Worm (Caenorhabditis elegans): Measurements from ENCODE around the gene ncx-7.

ncx-7 gene

DNA sequence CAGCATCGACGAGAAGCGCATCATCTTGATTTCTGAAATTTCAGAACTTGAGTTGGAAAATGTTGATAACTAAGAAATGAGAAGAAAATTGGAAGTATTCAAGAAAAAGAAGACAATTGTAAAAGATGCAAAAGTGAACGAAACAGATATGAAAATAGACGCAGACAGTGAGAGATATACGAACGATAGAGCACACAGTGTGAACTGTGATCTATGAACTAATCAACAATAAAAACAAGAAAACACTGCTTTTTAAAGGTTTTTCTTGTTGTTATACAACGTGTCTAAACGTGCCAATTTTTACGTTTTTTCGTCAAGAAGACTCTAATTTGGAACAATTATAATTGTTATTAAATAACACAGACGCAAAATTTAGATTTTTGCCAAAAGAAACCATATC, 32.8 kb upstream of the ncx-7 start, which contains the start of gene ech-6:
Gene ech-6, minus strand, starts transcription at position 32 of the 400 bp plus-strand sequence.
- TF ChIP-seq med-1 (GFP tag; optimal IDR thresholded peaks at IDR 0.05; ENCODE audit: insufficient read depth) (no peak), cog-1 (tag; optimal IDR thresholded peaks at IDR 0.05) (no peak), T22C8.4 (GFP tag; IDR thresholded peaks at IDR 0.05) (no peak), ref-1 (GFP tag; conservative IDR thresholded peaks at IDR 0.05) (no peak), klf-2 (GFP tag; conservative IDR thresholded peaks at IDR 0.05) (no peak), ztf-23 (GFP tag; IDR thresholded peaks at IDR 0.05) (no peak), tab-1 (GFP tag; IDR thresholded peaks at IDR 0.05) (no peak), flt-1 (GFP tag; IDR thresholded peaks at IDR 0.05) (no peak), ztf-29 (GFP tag; IDR thresholded peaks at IDR 0.05) (no peak)

DNA sequence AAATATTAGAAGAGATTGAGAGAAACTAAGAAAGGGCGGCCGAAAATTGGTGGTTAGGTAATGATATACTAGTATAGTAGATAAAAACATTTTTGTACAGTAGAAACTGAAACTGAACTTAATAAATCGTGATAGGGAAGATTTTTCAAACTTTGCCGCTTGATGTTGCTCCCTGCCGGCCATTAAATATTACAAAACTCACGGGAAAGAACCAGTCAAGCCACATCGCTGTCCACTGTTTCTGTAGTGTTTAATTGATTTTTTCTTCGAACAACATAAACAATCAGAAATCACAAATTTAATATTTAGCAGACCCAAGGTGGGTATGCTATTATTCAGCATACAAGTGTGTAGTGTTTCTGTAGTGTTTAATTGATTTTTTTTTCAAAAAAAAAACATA, 31.0 kb upstream of the ncx-7 start, which contains the start of gene T05G5.5:
Gene T05G5.5, minus strand, starts transcription at position 359 of the 400 bp plus-strand sequence.
- no peak for TF ChIP-seq T22C8.4 (GFP tag; IDR thresholded peaks at IDR 0.05)
- TF ChIP-seq cog-1 (tag; optimal IDR thresholded peaks at IDR 0.05) = no peak
- TF ChIP-seq klf-2 (GFP tag; conservative IDR thresholded peaks at IDR 0.05) = no peak
- no peak for TF ChIP-seq tab-1 (GFP tag; IDR thresholded peaks at IDR 0.05)
- TF ChIP-seq ztf-29 (GFP tag; IDR thresholded peaks at IDR 0.05) = no peak
- no peak for TF ChIP-seq ztf-23 (GFP tag; IDR thresholded peaks at IDR 0.05)
- TF ChIP-seq med-1 (GFP tag; optimal IDR thresholded peaks at IDR 0.05; ENCODE audit: insufficient read depth) = no peak
- no peak for TF ChIP-seq ref-1 (GFP tag; conservative IDR thresholded peaks at IDR 0.05)
- no peak for TF ChIP-seq flt-1 (GFP tag; IDR thresholded peaks at IDR 0.05)

DNA sequence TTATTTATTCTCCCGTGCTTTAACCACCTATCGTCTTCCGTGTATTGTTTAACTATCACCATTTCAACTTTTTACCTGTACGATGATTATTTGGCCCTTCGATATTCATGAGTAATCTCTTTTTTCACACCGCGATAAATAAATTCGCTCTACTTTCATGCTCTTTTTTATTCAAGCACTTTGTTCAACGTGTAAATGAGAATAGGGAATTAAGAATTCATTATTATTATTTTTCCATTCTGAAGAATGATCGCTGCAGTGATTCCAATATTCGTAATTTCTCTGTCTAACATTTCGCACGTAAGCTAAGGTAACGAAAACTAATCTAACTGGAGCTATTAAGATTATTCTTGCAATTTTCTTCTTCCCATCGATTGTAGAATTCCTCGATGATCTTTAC, 28.6 kb upstream of the ncx-7 start, which contains the start of gene T05G5.4:
Gene T05G5.4, plus strand, starts transcription at position 241 of the 400 bp plus-strand sequence.
- TF ChIP-seq T22C8.4 (GFP tag; IDR thresholded peaks at IDR 0.05) (no peak), med-1 (GFP tag; optimal IDR thresholded peaks at IDR 0.05; ENCODE audit: insufficient read depth) (no peak), flt-1 (GFP tag; IDR thresholded peaks at IDR 0.05) (no peak), ztf-29 (GFP tag; IDR thresholded peaks at IDR 0.05) (no peak), klf-2 (GFP tag; conservative IDR thresholded peaks at IDR 0.05) (no peak), ztf-23 (GFP tag; IDR thresholded peaks at IDR 0.05) (no peak), cog-1 (tag; optimal IDR thresholded peaks at IDR 0.05) (no peak), ref-1 (GFP tag; conservative IDR thresholded peaks at IDR 0.05) (no peak), tab-1 (GFP tag; IDR thresholded peaks at IDR 0.05) (no peak)

DNA sequence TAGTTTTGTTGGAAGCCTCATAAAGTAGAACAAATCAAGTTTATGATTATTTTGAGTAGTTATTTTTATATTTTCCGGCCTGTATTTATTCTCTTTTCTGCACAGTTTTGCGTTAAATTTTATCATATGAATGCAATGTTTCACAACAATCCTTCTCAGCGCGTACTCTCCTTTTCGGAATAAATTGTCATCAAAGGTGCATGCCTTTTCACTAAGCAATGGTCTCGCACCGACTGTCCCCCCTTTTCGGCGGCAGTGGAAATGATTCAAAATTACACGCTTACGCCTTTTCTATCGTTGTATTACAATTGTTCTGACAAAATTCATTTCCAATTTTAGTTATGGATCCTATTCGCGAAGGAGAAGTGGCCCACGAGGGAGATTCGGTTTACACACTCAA, 27.0 kb upstream of the ncx-7 start, which contains the start of the genes iff-1 and cdk-1:
Gene iff-1, minus strand, starts transcription at position 61 of the 400 bp plus-strand sequence.
Gene cdk-1, plus strand, starts transcription at position 340 of the 400 bp plus-strand sequence.
- TF ChIP-seq ztf-29 (GFP tag; IDR thresholded peaks at IDR 0.05) (no peak), tab-1 (GFP tag; IDR thresholded peaks at IDR 0.05) (no peak), ztf-23 (GFP tag; IDR thresholded peaks at IDR 0.05) (no peak), klf-2 (GFP tag; conservative IDR thresholded peaks at IDR 0.05) (no peak), flt-1 (GFP tag; IDR thresholded peaks at IDR 0.05) (0 out of 2 replicates have a peak, but pooled peaks have one; percentile 25), cog-1 (tag; optimal IDR thresholded peaks at IDR 0.05) (no peak), med-1 (GFP tag; optimal IDR thresholded peaks at IDR 0.05; ENCODE audit: insufficient read depth) (no peak)

DNA sequence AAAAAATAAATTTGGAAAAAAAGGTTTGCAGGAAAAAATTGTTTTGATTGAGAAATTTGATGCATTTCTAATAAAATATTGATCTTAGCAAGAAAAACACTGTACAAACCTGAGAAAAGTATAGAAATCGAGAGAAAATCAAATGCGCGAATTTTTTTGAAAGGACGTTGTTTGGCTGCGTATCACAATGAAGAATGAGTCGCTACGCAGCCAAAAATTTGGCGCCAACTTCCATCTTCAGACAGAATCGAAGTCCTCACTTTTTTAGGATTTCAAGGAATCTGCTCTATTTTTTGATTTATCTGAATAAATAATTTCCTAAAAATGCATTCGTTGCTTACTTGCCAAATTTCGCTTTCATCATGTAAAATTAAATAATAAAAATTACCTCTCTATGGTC, 26.6 kb upstream of the ncx-7 start:
- TF ChIP-seq T22C8.4 (GFP tag; IDR thresholded peaks at IDR 0.05) = no peak
- no peak for TF ChIP-seq cog-1 (tag; optimal IDR thresholded peaks at IDR 0.05)
- TF ChIP-seq med-1 (GFP tag; optimal IDR thresholded peaks at IDR 0.05; ENCODE audit: insufficient read depth) = no peak
- TF ChIP-seq klf-2 (GFP tag; conservative IDR thresholded peaks at IDR 0.05) = no peak
- no peak for TF ChIP-seq tab-1 (GFP tag; IDR thresholded peaks at IDR 0.05)
- TF ChIP-seq ztf-29 (GFP tag; IDR thresholded peaks at IDR 0.05) = no peak
- TF ChIP-seq flt-1 (GFP tag; IDR thresholded peaks at IDR 0.05) = no peak
- no peak for TF ChIP-seq ztf-23 (GFP tag; IDR thresholded peaks at IDR 0.05)
- TF ChIP-seq ref-1 (GFP tag; conservative IDR thresholded peaks at IDR 0.05) = no peak

DNA sequence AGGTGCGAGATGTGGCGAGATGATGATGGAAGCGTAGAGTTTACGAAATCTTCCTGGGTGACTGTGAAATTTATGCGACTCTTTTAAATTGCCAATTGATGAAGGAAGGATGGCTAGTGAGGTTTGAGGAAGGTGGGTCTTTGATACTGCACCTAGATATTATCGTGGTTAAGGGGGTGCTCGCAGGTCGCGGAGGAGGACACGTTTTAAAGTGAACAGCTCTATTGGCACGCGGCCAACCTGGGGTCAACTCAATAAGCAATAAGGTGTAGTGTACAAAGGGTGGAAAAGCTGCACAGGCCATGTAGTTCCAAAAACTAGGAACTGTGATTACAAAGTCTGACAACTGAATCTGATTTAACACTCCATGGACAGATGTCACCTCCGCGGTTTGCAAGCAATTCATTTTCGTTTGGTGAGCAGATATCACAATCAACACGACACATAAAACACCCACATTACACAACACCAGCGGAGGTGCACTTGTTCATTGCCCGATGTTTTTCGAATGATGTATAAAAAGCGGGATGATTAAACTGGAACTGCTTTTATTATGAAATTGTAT, 25.3 kb upstream of the ncx-7 start:
- no peak for TF ChIP-seq med-1 (GFP tag; optimal IDR thresholded peaks at IDR 0.05; ENCODE audit: insufficient read depth)
- no peak for TF ChIP-seq ztf-29 (GFP tag; IDR thresholded peaks at IDR 0.05)
- no peak for TF ChIP-seq klf-2 (GFP tag; conservative IDR thresholded peaks at IDR 0.05)
- no peak for TF ChIP-seq T22C8.4 (GFP tag; IDR thresholded peaks at IDR 0.05)
- no peak for TF ChIP-seq cog-1 (tag; optimal IDR thresholded peaks at IDR 0.05)
- no peak for TF ChIP-seq tab-1 (GFP tag; IDR thresholded peaks at IDR 0.05)
- no peak for TF ChIP-seq ztf-23 (GFP tag; IDR thresholded peaks at IDR 0.05)
- TF ChIP-seq flt-1 (GFP tag; IDR thresholded peaks at IDR 0.05) = no peak
- TF ChIP-seq ref-1 (GFP tag; conservative IDR thresholded peaks at IDR 0.05) = no peak

DNA sequence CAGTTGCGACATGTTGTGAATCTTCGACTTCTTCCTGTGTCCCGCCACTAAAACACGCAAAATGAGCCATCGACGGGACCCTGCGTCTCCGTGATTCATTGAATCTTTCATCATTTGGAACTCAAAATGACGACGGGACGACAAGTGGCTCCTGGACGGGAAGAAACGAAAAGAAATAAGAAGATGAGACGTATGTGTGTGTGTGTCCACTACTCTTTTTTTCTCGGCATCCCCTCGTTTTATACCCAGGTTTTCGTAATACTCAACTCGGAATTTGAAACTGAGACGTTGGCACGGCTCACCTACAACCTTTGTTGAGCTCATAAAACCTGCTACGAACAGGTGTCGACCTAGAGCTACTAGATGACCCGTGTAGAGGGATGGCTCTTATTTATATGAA, 24.4 kb upstream of the ncx-7 start:
- TF ChIP-seq ref-1 (GFP tag; conservative IDR thresholded peaks at IDR 0.05) = no peak; the same call in 1 of the 2 replicates
- no peak for TF ChIP-seq klf-2 (GFP tag; conservative IDR thresholded peaks at IDR 0.05)
- TF ChIP-seq ztf-29 (GFP tag; IDR thresholded peaks at IDR 0.05) = no peak
- TF ChIP-seq flt-1 (GFP tag; IDR thresholded peaks at IDR 0.05) = no peak
- TF ChIP-seq tab-1 (GFP tag; IDR thresholded peaks at IDR 0.05) = no peak

DNA sequence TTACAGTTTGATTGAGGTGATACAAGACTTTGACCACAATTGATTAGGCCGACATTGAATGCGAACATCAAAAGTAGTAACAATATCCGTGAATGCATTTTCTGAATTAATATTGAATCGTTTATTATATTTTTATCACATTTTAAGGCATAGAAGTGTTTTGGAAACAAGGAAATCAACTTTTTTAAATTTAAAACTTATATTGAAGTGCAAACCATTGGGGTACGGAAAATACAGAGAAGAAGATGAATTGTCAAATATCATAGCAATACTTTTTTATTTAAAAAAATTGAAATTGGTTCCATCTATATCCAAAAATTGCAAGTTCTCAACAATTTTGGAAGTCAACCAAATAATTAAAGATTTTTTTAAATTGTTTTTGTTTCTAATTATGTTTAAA, 23.1 kb upstream of the ncx-7 start, which contains the start of gene T05G5.1:
Gene T05G5.1, minus strand, starts transcription at position 101 of the 400 bp plus-strand sequence.
- TF ChIP-seq med-1 (GFP tag; optimal IDR thresholded peaks at IDR 0.05; ENCODE audit: insufficient read depth) (no peak), klf-2 (GFP tag; conservative IDR thresholded peaks at IDR 0.05) (no peak), ref-1 (GFP tag; conservative IDR thresholded peaks at IDR 0.05) (no peak), ztf-29 (GFP tag; IDR thresholded peaks at IDR 0.05) (no peak), flt-1 (GFP tag; IDR thresholded peaks at IDR 0.05) (no peak), T22C8.4 (GFP tag; IDR thresholded peaks at IDR 0.05) (no peak), cog-1 (tag; optimal IDR thresholded peaks at IDR 0.05) (no peak), ztf-23 (GFP tag; IDR thresholded peaks at IDR 0.05) (no peak), tab-1 (GFP tag; IDR thresholded peaks at IDR 0.05) (no peak)

DNA sequence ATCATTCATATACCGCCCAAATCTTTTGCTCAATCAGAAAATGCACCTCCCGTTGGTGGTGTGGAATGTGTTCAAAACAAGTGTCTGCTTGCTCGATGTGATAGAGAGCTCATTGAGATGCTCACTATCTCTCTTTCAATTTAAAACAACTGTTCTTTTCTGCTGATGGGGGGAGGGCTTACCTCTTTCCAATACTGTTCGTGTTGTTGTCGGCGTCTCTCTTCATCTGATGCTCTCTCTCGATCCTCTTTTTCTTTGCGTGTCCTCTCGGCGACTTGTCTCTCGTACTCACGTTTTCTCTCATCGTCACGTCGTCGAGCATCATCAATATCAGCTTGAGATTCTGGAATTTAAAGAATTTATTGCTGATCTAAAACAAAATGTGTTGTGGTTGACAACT, 21.9 kb upstream of the ncx-7 start:
- TF ChIP-seq cog-1 (tag; optimal IDR thresholded peaks at IDR 0.05) (no peak), ztf-29 (GFP tag; IDR thresholded peaks at IDR 0.05) (0 out of 2 replicates have a peak, but pooled peaks have one; percentile 38)

DNA sequence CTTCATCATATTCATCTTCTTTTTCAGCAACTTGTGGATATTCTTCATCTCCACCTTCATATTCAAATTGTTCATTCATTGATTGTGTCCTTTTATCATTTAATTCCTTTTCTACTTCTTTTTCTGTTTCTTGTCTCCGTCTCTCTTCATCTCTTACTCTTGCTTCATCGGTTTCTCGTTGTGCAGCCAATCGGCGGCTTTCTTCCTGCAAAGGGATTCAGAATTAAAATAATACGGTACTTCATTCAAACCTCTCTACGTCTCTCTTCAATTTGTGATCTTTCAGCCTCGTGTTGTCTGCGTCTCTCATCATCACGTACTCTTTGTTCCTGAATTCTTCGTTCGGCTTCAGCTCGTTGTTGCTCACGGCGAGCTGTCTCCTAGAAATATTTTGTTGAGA, 20.6 kb upstream of the ncx-7 start:
- TF ChIP-seq ztf-29 (GFP tag; IDR thresholded peaks at IDR 0.05) (no peak), cog-1 (tag; optimal IDR thresholded peaks at IDR 0.05) (no peak), T22C8.4 (GFP tag; IDR thresholded peaks at IDR 0.05) (no peak), ref-1 (GFP tag; conservative IDR thresholded peaks at IDR 0.05) (no peak), klf-2 (GFP tag; conservative IDR thresholded peaks at IDR 0.05) (no peak), med-1 (GFP tag; optimal IDR thresholded peaks at IDR 0.05; ENCODE audit: insufficient read depth) (no peak), ztf-23 (GFP tag; IDR thresholded peaks at IDR 0.05) (no peak), tab-1 (GFP tag; IDR thresholded peaks at IDR 0.05) (no peak), flt-1 (GFP tag; IDR thresholded peaks at IDR 0.05) (no peak)
